Fruit fly (Drosophila melanogaster): ENCODE data around the gene CG42505.
A peak's percentile ranks its signal among the peaks of the same experiment; 100 is the strongest.

CG42505 gene

DNA sequence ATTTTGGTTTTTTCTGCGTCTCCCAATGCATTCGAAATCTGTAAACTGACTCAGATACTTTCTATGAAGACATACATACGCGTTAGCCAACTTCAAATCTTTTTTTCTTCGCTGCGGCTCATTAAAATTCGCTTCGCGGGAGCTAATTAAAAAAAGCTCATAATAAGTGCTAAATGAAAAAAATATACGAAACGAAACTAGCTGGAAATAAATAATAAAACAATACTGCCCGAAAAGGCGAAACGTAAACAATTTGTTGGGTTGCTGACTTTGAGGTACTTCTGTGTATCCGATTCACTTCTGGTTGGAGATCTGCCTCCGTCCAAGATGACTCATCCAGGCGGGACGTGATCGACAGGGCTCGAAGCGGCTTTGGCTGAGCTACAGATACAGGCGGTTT, 41.6 kb downstream of the CG42505 start:
- TF ChIP-seq kay (GFP tag; optimal IDR thresholded peaks at IDR 0.05): no peak
- TF ChIP-seq CG17385 (GFP tag; optimal IDR thresholded peaks at IDR 0.05): no peak
- no peak for TF ChIP-seq CG12299 (tag; optimal IDR thresholded peaks at IDR 0.05)
- TF ChIP-seq chinmo (GFP tag; IDR thresholded peaks at IDR 0.05; ENCODE audit: partially characterized antibody): 0 out of 4 replicates have a peak, but pooled peaks have one; percentile 53
- TF ChIP-seq otp (GFP tag; IDR thresholded peaks at IDR 0.05): no peak
- no peak for TF ChIP-seq Mrtf (GFP tag; IDR thresholded peaks at IDR 0.05)
- no peak for TF ChIP-seq zfh1 (GFP tag; IDR thresholded peaks at IDR 0.05)
- no peak for TF ChIP-seq CG10959 (GFP tag; IDR thresholded peaks at IDR 0.05)
- peak; percentile 29 for TF ChIP-seq oc (tag; optimal IDR thresholded peaks at IDR 0.05)
- TF ChIP-seq Ets97D (GFP tag; optimal IDR thresholded peaks at IDR 0.05): no peak

dm6 chr3R:11989206-11989605, 42.4 kb downstream of the CG42505 start:
- TF ChIP-seq H15 (GFP tag; IDR thresholded peaks at IDR 0.05): 0 out of 3 replicates have a peak, but pooled peaks have one; percentile 19
- no peak for TF ChIP-seq hbn (GFP tag; IDR thresholded peaks at IDR 0.05; ENCODE audit: partially characterized antibody)
- TF ChIP-seq Med (GFP tag): peak; percentile 77
- peak; percentile 38; the same call in 1 of the 2 replicates for TF ChIP-seq Rfx (GFP tag; IDR thresholded peaks at IDR 0.05)
- no peak for TF ChIP-seq inv (GFP tag; IDR thresholded peaks at IDR 0.05; ENCODE audit: partially characterized antibody)
- 0 out of 3 replicates have a peak, but pooled peaks have one; percentile 27 for TF ChIP-seq sr (GFP tag; IDR thresholded peaks at IDR 0.05)
- 0 out of 3 replicates have a peak, but pooled peaks have one; percentile 31 for TF ChIP-seq CG11560 (tag; IDR thresholded peaks at IDR 0.05)
- TF ChIP-seq crol (GFP tag; IDR thresholded peaks at IDR 0.05): peak; percentile 37; the same call in 1 of the 2 replicates
- no peak for TF ChIP-seq tna (GFP tag; IDR thresholded peaks at IDR 0.05; ENCODE audit: partially characterized antibody)
- TF ChIP-seq Dfd (GFP tag; optimal IDR thresholded peaks at IDR 0.05): peak in 1 of 2 experiments; percentile 20
- peak; percentile 65 for TF ChIP-seq Ets65A (GFP tag)
- TF ChIP-seq CG34422 (GFP tag; IDR thresholded peaks at IDR 0.05): 0 out of 3 replicates have a peak, but pooled peaks have one; percentile 33

- TF ChIP-seq lbe (GFP tag; optimal IDR thresholded peaks at IDR 0.05) (no peak), nom (GFP tag; optimal IDR thresholded peaks at IDR 0.05) (peak; percentile 38), Dref (GFP tag; IDR thresholded peaks at IDR 0.05) (0 out of 2 replicates have a peak, but pooled peaks have one; percentile 7)
Measured at dm6 chr3R:11984862-11985261, 46.7 kb downstream of the CG42505 start.

- TF ChIP-seq CG6683 (GFP tag; optimal IDR thresholded peaks at IDR 0.05) (no peak), Trl (optimal IDR thresholded peaks at IDR 0.05) (peak; percentile 18 to 56), Trl (GFP tag; optimal IDR thresholded peaks at IDR 0.05) (no peak), CG2129 (GFP tag; IDR thresholded peaks at IDR 0.05; ENCODE audit: partially characterized antibody) (no peak)
Measured at dm6 chr3R:11984441-11984840, 47.1 kb downstream of the CG42505 start, which contains the start of gene CG3397. TSS of gene CG3397 (minus strand) at chr3R:11984541.

- TF ChIP-seq CG10979 (tag; optimal IDR thresholded peaks at IDR 0.05) (no peak), nom (GFP tag; optimal IDR thresholded peaks at IDR 0.05) (peak; percentile 25), Jarid2 (GFP tag; optimal IDR thresholded peaks at IDR 0.05) (peak; percentile 15), lbe (GFP tag; optimal IDR thresholded peaks at IDR 0.05) (peak; percentile 4), Trl (optimal IDR thresholded peaks at IDR 0.05) (peak; percentile 54 to 74), Trl (GFP tag; optimal IDR thresholded peaks at IDR 0.05) (no peak)
Measured at dm6 chr3R:11982547-11982946, 49.0 kb downstream of the CG42505 start.

- TF ChIP-seq exex (tag; optimal IDR thresholded peaks at IDR 0.05) (peak; percentile 75), Dbx (GFP tag; IDR thresholded peaks at IDR 0.05) (no peak)
Measured at dm6 chr3R:11981962-11982361, 49.6 kb downstream of the CG42505 start, which contains the start of gene CG12224. TSS of gene CG12224 (minus strand) at chr3R:11982062.

Measured in whole organism, embryonic.